Fruit fly (Drosophila melanogaster) whole organism, embryonic: ENCODE results near the gene Pmm2.

Source experiments
- C15 ChIP-seq: fragments of 200-800 bp; sonication (Bioruptor generic); IDR thresholded peaks from 3 replicates; pipeline ENCODE4 v1.3.6; 2022; ENCODE audit warnings: missing biosample characterization, missing genetic modification characterization
- CG10321 ChIP-seq: fragments of 200-800 bp; sonication (Bioruptor generic); IDR thresholded peaks from 2 replicates; pipeline ENCODE4 v1.3.6; 2022; ENCODE audit warnings: missing biosample characterization, missing genetic modification characterization
- CG11504 ChIP-seq: fragments of 200-800 bp; sonication (Bioruptor generic); optimal IDR thresholded peaks from 3 replicates; lab custom pipeline; 2019; ENCODE audit warnings: missing biosample characterization, mild to moderate bottlenecking, missing genetic modification characterization, moderate library complexity
- CG12769 ChIP-seq: fragments of 200-800 bp; sonication (Bioruptor generic); optimal IDR thresholded peaks from 2 replicates; lab custom pipeline; 2019; ENCODE audit warnings: missing biosample characterization, mild to moderate bottlenecking, missing genetic modification characterization, moderate library complexity
- CG14050 ChIP-seq: fragments of 200-800 bp; sonication (Bioruptor generic); IDR thresholded peaks from 3 replicates; pipeline ENCODE4 v1.3.6; 2022; ENCODE audit warnings: missing biosample characterization, missing genetic modification characterization
- CG14667 ChIP-seq: fragments of 200-800 bp; sonication (Bioruptor generic); IDR thresholded peaks from 2 replicates; pipeline ENCODE4 v1.3.6; 2022; ENCODE audit warnings: missing biosample characterization, missing genetic modification characterization
- CG14965 ChIP-seq: fragments of 200-800 bp; sonication (Bioruptor generic); optimal IDR thresholded peaks from 2 replicates; lab custom pipeline; 2016; ENCODE audit warnings: missing biosample characterization, missing genetic modification characterization, borderline replicate concordance
- CG15011 ChIP-seq: fragments of 200-800 bp; sonication (Bioruptor generic); optimal IDR thresholded peaks from 3 replicates; lab custom pipeline; 2018; ENCODE audit warnings: missing biosample characterization, mild to moderate bottlenecking, missing genetic modification characterization
- CG1602 ChIP-seq: fragments of 200-800 bp; sonication (Bioruptor generic); optimal IDR thresholded peaks from 3 replicates; lab custom pipeline; 2016; ENCODE audit warnings: missing biosample characterization, missing genetic modification characterization
- CG17568 ChIP-seq: fragments of 200-800 bp; sonication (Bioruptor generic); optimal IDR thresholded peaks from 2 replicates; lab custom pipeline; 2018; ENCODE audit warnings: missing biosample characterization, mild to moderate bottlenecking, missing genetic modification characterization, moderate library complexity
- CG2199 ChIP-seq: fragments of 200-800 bp; sonication (Bioruptor generic); IDR thresholded peaks from 3 replicates; pipeline ENCODE4 v1.3.6; 2022; ENCODE audit warnings: missing biosample characterization, missing genetic modification characterization
- CG2875 ChIP-seq: fragments of 200-800 bp; sonication (Bioruptor generic); optimal IDR thresholded peaks from 2 replicates; lab custom pipeline; 2017; ENCODE audit warnings: missing biosample characterization, mild to moderate bottlenecking, missing genetic modification characterization, missing genetic modification reagents
- CG30403 ChIP-seq: fragments of 200-800 bp; sonication (Bioruptor generic); optimal IDR thresholded peaks from 3 replicates; lab custom pipeline; 2016; ENCODE audit warnings: missing biosample characterization, missing genetic modification characterization
- CG3407 ChIP-seq: fragments of 200-800 bp; sonication (Bioruptor generic); optimal IDR thresholded peaks from 2 replicates; lab custom pipeline; 2018; ENCODE audit warnings: missing biosample characterization, mild to moderate bottlenecking, missing genetic modification characterization
- CG34376 ChIP-seq: fragments of 200-800 bp; sonication (Bioruptor generic); optimal IDR thresholded peaks from 2 replicates; lab custom pipeline; 2018; ENCODE audit warnings: missing biosample characterization, mild to moderate bottlenecking, missing genetic modification characterization
- CG3726 ChIP-seq: fragments of 200-800 bp; sonication (Bioruptor generic); IDR thresholded peaks from 3 replicates; pipeline ENCODE4, ENCODE4 v1.3.6; 2022; ENCODE audit warnings: missing biosample characterization, missing genetic modification characterization
- CG4424 ChIP-seq: fragments of 200-800 bp; sonication (Bioruptor generic); optimal IDR thresholded peaks from 3 replicates; lab custom pipeline; 2016; ENCODE audit warnings: missing biosample characterization, missing genetic modification characterization
- CG6765 ChIP-seq: fragments of 200-800 bp; sonication (Bioruptor generic); optimal IDR thresholded peaks from 3 replicates; lab custom pipeline; 2017; ENCODE audit warnings: missing biosample characterization, mild to moderate bottlenecking, missing genetic modification characterization
- CG7372 ChIP-seq: fragments of 200-800 bp; sonication (Bioruptor generic); IDR thresholded peaks from 2 replicates; pipeline ENCODE4 v1.3.6; 2022; ENCODE audit warnings: missing biosample characterization, missing genetic modification characterization
- CG9876 ChIP-seq: fragments of 200-800 bp; sonication (Bioruptor generic); optimal IDR thresholded peaks from 2 replicates; lab custom pipeline; 2016; ENCODE audit warnings: missing biosample characterization, missing genetic modification characterization
- Dad ChIP-seq: fragments of 200-800 bp; sonication (Bioruptor generic); optimal IDR thresholded peaks from 3 replicates; lab custom pipeline; 2016; ENCODE audit warnings: missing biosample characterization, missing genetic modification characterization
- Dek ChIP-seq: fragments of 200-800 bp; sonication (Bioruptor generic); optimal IDR thresholded peaks from 3 replicates; lab custom pipeline; 2019; ENCODE audit warnings: missing biosample characterization, mild to moderate bottlenecking, missing genetic modification characterization, moderate library complexity
- Dfd ChIP-seq, 2 experiments: fragments of >200 bp; optimal IDR thresholded peaks; 2 replicates each; lab custom pipeline; 2017; ENCODE audit warnings: missing biosample characterization in 2 of 2, missing genetic modification characterization in 2 of 2
- Fer3 ChIP-seq: fragments of 200-800 bp; sonication (Bioruptor generic); optimal IDR thresholded peaks from 2 replicates; lab custom pipeline; 2018; ENCODE audit warnings: missing biosample characterization, mild to moderate bottlenecking, missing genetic modification characterization, moderate library complexity
- HHEX ChIP-seq: fragments of 200-800 bp; sonication (Bioruptor generic); optimal IDR thresholded peaks from 3 replicates; lab custom pipeline; 2017; ENCODE audit warnings: missing biosample characterization, mild to moderate bottlenecking, missing genetic modification characterization, missing genetic modification reagents
- HLHmδ ChIP-seq: fragments of 200-800 bp; sonication (Bioruptor generic); optimal IDR thresholded peaks from 2 replicates; lab custom pipeline; 2018; ENCODE audit warnings: missing biosample characterization, mild to moderate bottlenecking, missing genetic modification characterization, moderate library complexity
- NfI ChIP-seq: fragments of 200-800 bp; sonication (Bioruptor generic); optimal IDR thresholded peaks from 3 replicates; lab custom pipeline; 2018; ENCODE audit warnings: missing biosample characterization, mild to moderate bottlenecking, missing genetic modification characterization, moderate library complexity
- Scr ChIP-seq: fragments of 200-800 bp; sonication (Bioruptor generic); IDR thresholded peaks from 2 replicates; pipeline ENCODE4 v1.3.6; 2022; ENCODE audit warnings: missing biosample characterization, missing genetic modification characterization; ENCODE audit not compliant: partially characterized antibody
- Spps ChIP-seq: fragments of 200-800 bp; sonication (Bioruptor generic); optimal IDR thresholded peaks from 2 replicates; lab custom pipeline; 2018; ENCODE audit warnings: missing biosample characterization, mild to moderate bottlenecking, missing genetic modification characterization
- Tbp ChIP-seq: fragments of >200 bp; optimal IDR thresholded peaks from 2 replicates; lab custom pipeline; 2018; ENCODE audit warnings: missing biosample characterization, missing genetic modification characterization
- aop ChIP-seq: fragments of 200-800 bp; sonication (Bioruptor generic); IDR thresholded peaks from 2 replicates; pipeline ENCODE4 v1.3.6; 2022; ENCODE audit warnings: missing biosample characterization, missing genetic modification characterization
- crol ChIP-seq: fragments of 200-800 bp; sonication (Bioruptor generic); IDR thresholded peaks from 2 replicates; pipeline ENCODE4 v1.3.6; 2022; ENCODE audit warnings: missing biosample characterization, missing genetic modification characterization
- grau ChIP-seq: fragments of 200-800 bp; optimal IDR thresholded peaks from 3 replicates; lab custom pipeline; 2019; ENCODE audit warnings: missing biosample characterization, mild to moderate bottlenecking, missing genetic modification characterization, moderate library complexity
- grn ChIP-seq: fragments of 200-800 bp; sonication (Bioruptor generic); optimal IDR thresholded peaks from 3 replicates; lab custom pipeline; 2017; ENCODE audit warnings: missing biosample characterization, missing genetic modification characterization
- hth ChIP-seq: fragments of >200 bp; optimal IDR thresholded peaks from 2 replicates; lab custom pipeline; 2017; ENCODE audit warnings: inconsistent platforms
- jing ChIP-seq: fragments of 200-800 bp; sonication (Bioruptor generic); optimal IDR thresholded peaks from 2 replicates; lab custom pipeline; 2018; ENCODE audit warnings: missing biosample characterization, mild to moderate bottlenecking, missing genetic modification characterization
- lilli ChIP-seq: fragments of 200-800 bp; sonication (Bioruptor generic); optimal IDR thresholded peaks from 3 replicates; lab custom pipeline; 2016; ENCODE audit warnings: missing biosample characterization, missing genetic modification characterization
- nerfin-1 ChIP-seq: fragments of 200-800 bp; sonication (Bioruptor generic); optimal IDR thresholded peaks from 3 replicates; lab custom pipeline; 2019; ENCODE audit warnings: missing biosample characterization, mild to moderate bottlenecking, missing genetic modification characterization, moderate library complexity
- nom ChIP-seq: fragments of 200-800 bp; sonication (Bioruptor generic); optimal IDR thresholded peaks from 2 replicates; lab custom pipeline; 2017; ENCODE audit warnings: missing biosample characterization, missing genetic modification characterization, mild to moderate bottlenecking, moderate library complexity, missing genetic modification reagents
- oc ChIP-seq: fragments of 200-800 bp; sonication (Bioruptor generic); optimal IDR thresholded peaks from 2 replicates; lab custom pipeline; 2018; ENCODE audit warnings: missing biosample characterization, mild to moderate bottlenecking, missing genetic modification characterization, moderate library complexity
- org-1 ChIP-seq: fragments of 200-800 bp; sonication (Bioruptor generic); optimal IDR thresholded peaks from 2 replicates; lab custom pipeline; 2017; ENCODE audit warnings: missing biosample characterization, missing genetic modification characterization
- pb ChIP-seq: fragments of 200-800 bp; sonication (Bioruptor generic); optimal IDR thresholded peaks from 3 replicates; lab custom pipeline; 2016; ENCODE audit warnings: missing biosample characterization, missing genetic modification characterization
- ranshi ChIP-seq: fragments of 200-800 bp; sonication (Bioruptor generic); IDR thresholded peaks from 2 replicates; pipeline ENCODE4 v1.3.6; 2022; ENCODE audit warnings: missing biosample characterization, missing genetic modification characterization
- salm ChIP-seq: fragments of 200-800 bp; sonication (Bioruptor generic); optimal IDR thresholded peaks from 2 replicates; lab custom pipeline; 2018; ENCODE audit warnings: missing biosample characterization, mild to moderate bottlenecking, missing genetic modification characterization
- sima ChIP-seq: fragments of 200-800 bp; sonication (Bioruptor generic); optimal IDR thresholded peaks from 2 replicates; lab custom pipeline; 2016; ENCODE audit warnings: missing biosample characterization, missing genetic modification characterization
- slbo ChIP-seq: fragments of 200-800 bp; sonication (Bioruptor generic); IDR thresholded peaks from 2 replicates; pipeline ENCODE4 v1.3.6; 2022; ENCODE audit warnings: missing biosample characterization, missing genetic modification characterization
- sob ChIP-seq: fragments of 200-800 bp; sonication (Bioruptor generic); IDR thresholded peaks from 2 replicates; pipeline ENCODE4 v1.3.6; 2022; ENCODE audit warnings: missing biosample characterization, missing genetic modification characterization
- tin ChIP-seq: fragments of 200-800 bp; sonication (Bioruptor generic); optimal IDR thresholded peaks from 3 replicates; lab custom pipeline; 2016; ENCODE audit warnings: missing biosample characterization, missing genetic modification characterization
- tna ChIP-seq: fragments of 200-800 bp; sonication (Bioruptor generic); IDR thresholded peaks from 2 replicates; pipeline ENCODE4 v1.3.6; 2022; ENCODE audit warnings: missing biosample characterization, missing genetic modification characterization; ENCODE audit not compliant: partially characterized antibody
- tx ChIP-seq: fragments of 200-800 bp; sonication (Bioruptor generic); optimal IDR thresholded peaks from 2 replicates; lab custom pipeline; 2016; ENCODE audit warnings: missing biosample characterization, missing genetic modification characterization
- zfh1 ChIP-seq: fragments of 200-800 bp; sonication (Bioruptor generic); IDR thresholded peaks from 3 replicates; pipeline ENCODE4 v1.3.6; 2022; ENCODE audit warnings: missing biosample characterization, missing genetic modification characterization

Pmm2 gene

dm6 chr3L:12514762-12515215, 19.6 kb upstream of the Pmm2 start, which contains the start of the genes sti and tral (continued):
- TF ChIP-seq CG15011 (GFP tag; lab: Kevin White, UChicago), result peak; percentile 70
- no peak for TF ChIP-seq CG2199 (GFP tag; lab: Robert Waterston, UW)
- TF ChIP-seq sima (GFP tag; lab: Kevin White, UChicago), result peak; percentile 42
- peak; percentile 67 for TF ChIP-seq Tbp (GFP tag; lab: Kevin White, UChicago)
- peak; percentile 91 for TF ChIP-seq Dad (GFP tag; lab: Kevin White, UChicago)
- TF ChIP-seq grn (GFP tag; lab: Kevin White, UChicago), result peak; percentile 40
- TF ChIP-seq slbo (GFP tag; lab: Robert Waterston, UW), result peak; percentile 94
- TF ChIP-seq CG7372 (GFP tag; lab: Robert Waterston, UW), result peak; percentile 83
- TF ChIP-seq CG14667 (GFP tag; lab: Robert Waterston, UW), result peak; percentile 83
- peak; percentile 91 for TF ChIP-seq sob (GFP tag; lab: Robert Waterston, UW)
- peak; percentile 91 for TF ChIP-seq CG9876 (GFP tag; lab: Kevin White, UChicago)
- peak; percentile 95 for TF ChIP-seq tx (GFP tag; lab: Kevin White, UChicago)
- TF ChIP-seq tin, result peak; percentile 95
- TF ChIP-seq CG2875 (GFP tag; lab: Kevin White, UChicago), result peak; percentile 39
- no peak for TF ChIP-seq CG11504 (tag; lab: Kevin White, UChicago)
- TF ChIP-seq CG14965 (GFP tag; lab: Kevin White, UChicago), result peak; percentile 31
- peak; percentile 83 for TF ChIP-seq Dek (tag; lab: Kevin White, UChicago)
- TF ChIP-seq CG14050, result peak; percentile 60; the same call in 2 of the 3 replicates
- peak; percentile 92 for TF ChIP-seq CG34376 (GFP tag; lab: Kevin White, UChicago)
- TF ChIP-seq Dfd (GFP tag; optimal IDR thresholded peaks at IDR 0.05; lab: Kevin White, UChicago), result no peak
- TF ChIP-seq CG4424 (GFP tag; lab: Kevin White, UChicago), result peak; percentile 91
- peak; percentile 64 for TF ChIP-seq jing (GFP tag; lab: Kevin White, UChicago)
- peak; percentile 52 for TF ChIP-seq org-1 (GFP tag; lab: Kevin White, UChicago)
- TF ChIP-seq hth, result no peak
- no peak for TF ChIP-seq crol
- peak; percentile 82 for TF ChIP-seq CG3407
- TF ChIP-seq tna (GFP tag; lab: Robert Waterston, UW), result no peak
- no peak for TF ChIP-seq oc (tag; lab: Kevin White, UChicago)
- TF ChIP-seq Spps (tag; lab: Kevin White, UChicago), result peak; percentile 70
- peak; percentile 79 for TF ChIP-seq HHEX (GFP tag; lab: Kevin White, UChicago)
- TF ChIP-seq zfh1 (GFP tag; lab: Robert Waterston, UW), result peak; percentile 86
- peak; percentile 87 for TF ChIP-seq Fer3 (tag; lab: Kevin White, UChicago)
- peak; percentile 51 for TF ChIP-seq nom (GFP tag; lab: Kevin White, UChicago)
- TF ChIP-seq grau (tag; lab: Kevin White, UChicago), result peak; percentile 80
- peak; percentile 97 for TF ChIP-seq lilli (GFP tag; lab: Kevin White, UChicago)
- peak; percentile 57 for TF ChIP-seq CG10321 (GFP tag; lab: Robert Waterston, UW)
- TF ChIP-seq CG17568 (GFP tag; lab: Kevin White, UChicago), result no peak
- TF ChIP-seq HLHmδ (GFP tag; lab: Kevin White, UChicago), result no peak
- TF ChIP-seq CG30403 (GFP tag; lab: Kevin White, UChicago), result peak; percentile 95
- peak; percentile 53 for TF ChIP-seq Scr (GFP tag; lab: Robert Waterston, UW)
- peak; percentile 88 for TF ChIP-seq CG1602
- peak; percentile 87 for TF ChIP-seq CG12769 (tag; lab: Kevin White, UChicago)
- no peak for TF ChIP-seq C15 (GFP tag; lab: Robert Waterston, UW)
- TF ChIP-seq nerfin-1 (tag; lab: Kevin White, UChicago), result peak; percentile 81
- TF ChIP-seq CG3726, result peak; percentile 67; the same call in 2 of the 3 replicates
- peak; percentile 91 for TF ChIP-seq NfI (GFP tag; lab: Kevin White, UChicago)
- TF ChIP-seq CG6765 (GFP tag; lab: Kevin White, UChicago), result peak; percentile 70
- TF ChIP-seq salm (tag; lab: Kevin White, UChicago), result peak; percentile 53
- 0 out of 2 replicates have a peak, but pooled peaks have one; percentile 20 for TF ChIP-seq aop (GFP tag; lab: Robert Waterston, UW)
- peak; percentile 73 for TF ChIP-seq pb (GFP tag; lab: Kevin White, UChicago)
- peak; percentile 86 for TF ChIP-seq ranshi (GFP tag; lab: Robert Waterston, UW)
